Worm (Caenorhabditis elegans) whole organism, L1 larva: ENCODE data around the gene C15C8.4.

Source experiments
- Y116A8C.19 ChIP-seq: sonication (generic microtip); optimal IDR thresholded peaks from 2 replicates; lab custom pipeline; 2016; ENCODE audit warnings: missing compliant biosample characterization, missing genetic modification characterization, borderline replicate concordance
- ceh-82 ChIP-seq, 3 experiments: fragments of 150-350 bp in 1 of 3; sonication (generic microtip) in 2 of 3; optimal IDR thresholded peaks; 2 replicates each; lab custom pipeline; 2014 to 2017; ENCODE audit warnings: missing biosample characterization in 3 of 3, missing genetic modification characterization in 3 of 3
- elt-3 ChIP-seq, 6 experiments: fragments of 150-350 bp in 1 of 6; sonication (generic microtip); optimal IDR thresholded peaks; 2 replicates each; lab custom pipeline; 2017 to 2018; ENCODE audit warnings: missing biosample characterization in 6 of 6, missing genetic modification characterization in 6 of 6, inconsistent platforms in 1 of 6
- lin-39 ChIP-seq: fragments of 150-350 bp; optimal IDR thresholded peaks from 2 replicates; lab custom pipeline; 2014; ENCODE audit warnings: missing biosample characterization, missing genetic modification reagents, missing genetic modification characterization
- mef-2 ChIP-seq: fragments of 150-350 bp; optimal IDR thresholded peaks from 2 replicates; lab custom pipeline; 2014; ENCODE audit warnings: missing biosample characterization, missing genetic modification characterization
- nhr-237 ChIP-seq: fragments of 150-350 bp; optimal IDR thresholded peaks from 2 replicates; lab custom pipeline; 2014; ENCODE audit warnings: missing biosample characterization, missing genetic modification characterization
- pqm-1 ChIP-seq: sonication (generic microtip); optimal IDR thresholded peaks from 3 replicates; lab custom pipeline; 2017; ENCODE audit warnings: missing biosample characterization, missing genetic modification characterization
- skn-1 ChIP-seq: fragments of 150-350 bp; optimal IDR thresholded peaks from 2 replicates; lab custom pipeline; 2014; ENCODE audit warnings: missing biosample characterization, missing genetic modification characterization
- ztf-11 ChIP-seq, 2 experiments: sonication (generic microtip); optimal IDR thresholded peaks; 2 replicates each; lab custom pipeline; 2016 to 2017; ENCODE audit warnings: missing genetic modification characterization in 2 of 2, missing biosample characterization in 1 of 2, missing compliant biosample characterization in 1 of 2

DNA sequence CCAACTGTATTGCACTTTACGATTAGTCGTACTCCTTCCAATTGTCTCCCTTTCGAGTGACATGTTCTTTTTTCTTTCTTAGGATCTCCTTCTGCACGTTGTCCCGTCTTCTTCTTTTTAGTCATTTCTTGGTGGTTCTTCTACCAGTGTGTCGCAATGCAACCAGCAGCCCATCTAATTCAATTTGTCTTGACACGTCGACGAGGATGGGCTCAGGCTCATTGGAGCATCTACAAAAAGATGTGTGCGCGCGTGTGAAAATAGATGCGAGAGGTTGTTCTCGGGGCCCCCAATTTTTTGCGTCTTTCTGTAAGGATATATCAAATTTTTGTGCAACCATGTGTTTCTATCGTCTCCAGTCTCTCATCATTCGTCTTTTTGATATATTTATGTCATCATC lies 45.6 kb downstream of the C15C8.4 start:
- TF ChIP-seq skn-1 (tag; lab: Kevin White, UChicago) (no peak), elt-3 (tag; optimal IDR thresholded peaks at IDR 0.05; lab: Kevin White, UChicago) (no peak), lin-39 (no peak), pqm-1 (tag; lab: Kevin White, UChicago) (no peak), nhr-237 (tag; lab: Kevin White, UChicago) (no peak), mef-2 (tag; lab: Kevin White, UChicago) (no peak), ztf-11 (tag; optimal IDR thresholded peaks at IDR 0.05; lab: Kevin White, UChicago) (no peak), ceh-82 (tag; optimal IDR thresholded peaks at IDR 0.05; lab: Kevin White, UChicago) (no peak), Y116A8C.19 (tag; lab: Kevin White, UChicago) (no peak)
